Worm (Caenorhabditis elegans): ENCODE data around the gene T01D1.5.

Gene T01D1.5

ce11 chrII:152283-152682 is 36.6 kb downstream of the T01D1.5 start, which contains the start of gene T25D3.3:
Gene T25D3.3, plus strand, starts transcription at chrII:152583.
- TF ChIP-seq ceh-34 (tag; optimal IDR thresholded peaks at IDR 0.05), result no peak
- no peak for TF ChIP-seq pat-9 (tag; optimal IDR thresholded peaks at IDR 0.05)
- TF ChIP-seq ceh-18 (tag; optimal IDR thresholded peaks at IDR 0.05), result no peak
- no peak for TF ChIP-seq elt-4 (tag; optimal IDR thresholded peaks at IDR 0.05)
- no peak for TF ChIP-seq dve-1 (tag; optimal IDR thresholded peaks at IDR 0.05)
- no peak for TF ChIP-seq ceh-2 (tag; optimal IDR thresholded peaks at IDR 0.05)
- no peak for TF ChIP-seq ceh-22 (tag; optimal IDR thresholded peaks at IDR 0.05)
- no peak for TF ChIP-seq nhr-11 (tag; optimal IDR thresholded peaks at IDR 0.05)
- no peak for TF ChIP-seq pag-3 (tag; optimal IDR thresholded peaks at IDR 0.05; ENCODE audit: borderline replicate concordance)
- no peak for TF ChIP-seq ceh-30 (tag; optimal IDR thresholded peaks at IDR 0.05)
- no peak for TF ChIP-seq unc-86 (tag; optimal IDR thresholded peaks at IDR 0.05)
- no peak for TF ChIP-seq mec-3 (tag; optimal IDR thresholded peaks at IDR 0.05; ENCODE audit: borderline replicate concordance)
- TF ChIP-seq ceh-48 (tag; optimal IDR thresholded peaks at IDR 0.05), result no peak
- no peak for TF ChIP-seq rnt-1 (tag; optimal IDR thresholded peaks at IDR 0.05)
- TF ChIP-seq ceh-19 (GFP tag; optimal IDR thresholded peaks at IDR 0.05), result no peak
- TF ChIP-seq fax-1 (tag; optimal IDR thresholded peaks at IDR 0.05), result no peak
- no peak for TF ChIP-seq tbx-7 (tag; optimal IDR thresholded peaks at IDR 0.05)
- no peak for TF ChIP-seq pqm-1 (tag; optimal IDR thresholded peaks at IDR 0.05)
- no peak for TF ChIP-seq fkh-6 (tag; optimal IDR thresholded peaks at IDR 0.05)
- no peak for TF ChIP-seq nhr-232 (tag; optimal IDR thresholded peaks at IDR 0.05)

- no peak for TF ChIP-seq npax-4 (tag; optimal IDR thresholded peaks at IDR 0.05)
- no peak for TF ChIP-seq unc-3 (GFP tag; conservative IDR thresholded peaks at IDR 0.05)
- TF ChIP-seq unc-3 (tag; optimal IDR thresholded peaks at IDR 0.05), result no peak
- TF ChIP-seq ahr-1 (tag; optimal IDR thresholded peaks at IDR 0.05), result no peak
- TF ChIP-seq nhr-232 (tag; optimal IDR thresholded peaks at IDR 0.05), result no peak
- no peak for TF ChIP-seq odd-2 (tag; optimal IDR thresholded peaks at IDR 0.05)
- TF ChIP-seq dmd-4 (tag; optimal IDR thresholded peaks at IDR 0.05; ENCODE audit: borderline replicate concordance), result no peak
- no peak for TF ChIP-seq T23F11.4 (GFP tag; optimal IDR thresholded peaks at IDR 0.05)
- TF ChIP-seq K02D7.2 (tag; optimal IDR thresholded peaks at IDR 0.05), result no peak
- TF ChIP-seq ttx-3 (tag; optimal IDR thresholded peaks at IDR 0.05), result no peak
- TF ChIP-seq sox-2 (GFP tag; IDR thresholded peaks at IDR 0.05), result no peak
- no peak for TF ChIP-seq K09A11.1 (tag; optimal IDR thresholded peaks at IDR 0.05; ENCODE audit: insufficient read depth)
- TF ChIP-seq rnt-1 (tag; optimal IDR thresholded peaks at IDR 0.05), result no peak
Measured at ce11 chrII:151495-151894, 37.4 kb downstream of the T01D1.5 start.

DNA sequence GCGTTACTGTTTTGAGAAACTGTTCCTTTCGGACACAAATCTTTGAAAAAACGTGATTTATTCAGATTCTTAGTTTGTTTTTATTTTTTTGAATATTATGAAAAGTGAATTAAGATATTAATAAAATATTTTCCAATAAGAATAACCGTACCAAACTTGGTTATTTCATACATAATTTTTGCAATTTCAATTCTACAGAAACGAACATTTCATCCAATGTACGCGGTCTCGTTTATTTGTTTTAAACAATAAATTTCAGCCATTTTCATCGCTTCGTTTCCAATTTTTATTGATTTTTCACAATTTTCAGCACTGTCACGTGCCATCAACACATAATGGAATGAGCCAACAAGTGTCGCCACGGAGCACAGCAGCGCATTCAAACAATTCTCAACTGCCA is 41.9 kb downstream of the T01D1.5 start, which contains the start of gene T25D3.4:
T25D3.4 (plus strand) TSS at position 301 of the 400 bp plus-strand sequence.
- TF ChIP-seq sdc-2 (tag; optimal IDR thresholded peaks at IDR 0.05), result no peak
- TF ChIP-seq ahr-1 (tag; optimal IDR thresholded peaks at IDR 0.05), result no peak
- no peak for TF ChIP-seq K09A11.1 (tag; optimal IDR thresholded peaks at IDR 0.05; ENCODE audit: insufficient read depth)
- TF ChIP-seq syd-9 (tag; optimal IDR thresholded peaks at IDR 0.05), result no peak
- TF ChIP-seq hlh-30 (tag; optimal IDR thresholded peaks at IDR 0.05; ENCODE audit: insufficient read depth), result no peak
- TF ChIP-seq madf-2 (tag; optimal IDR thresholded peaks at IDR 0.05), result no peak
- no peak for TF ChIP-seq zip-5 (tag; optimal IDR thresholded peaks at IDR 0.05)
- no peak for TF ChIP-seq odd-2 (tag; optimal IDR thresholded peaks at IDR 0.05)
- no peak for TF ChIP-seq che-1 (tag; optimal IDR thresholded peaks at IDR 0.05)
- TF ChIP-seq ceh-30 (tag; optimal IDR thresholded peaks at IDR 0.05), result no peak
- no peak for TF ChIP-seq lin-11 (tag; optimal IDR thresholded peaks at IDR 0.05)

Data from whole organism, late embryonic.